Fruit fly (Drosophila melanogaster) whole organism, prepupa: ENCODE data around the gene Yp3.

Source experiments
- Blimp-1 ChIP-seq: fragments of 200-800 bp; sonication (Bioruptor generic); optimal IDR thresholded peaks from 3 replicates; lab custom pipeline; 2017; ENCODE audit warnings: missing biosample characterization, missing genetic modification characterization, mild to moderate bottlenecking, moderate library complexity, missing genetic modification reagents
- CG10631 ChIP-seq: fragments of 200-800 bp; sonication (Bioruptor generic); optimal IDR thresholded peaks from 2 replicates; lab custom pipeline; 2016; ENCODE audit warnings: missing biosample characterization, missing genetic modification characterization
- CG10669 ChIP-seq: fragments of 200-800 bp; sonication (Bioruptor generic); optimal IDR thresholded peaks from 3 replicates; lab custom pipeline; 2018; ENCODE audit warnings: missing biosample characterization, mild to moderate bottlenecking, missing genetic modification characterization, moderate library complexity
- CG11294 ChIP-seq: fragments of 200-800 bp; sonication (Bioruptor generic); IDR thresholded peaks from 2 replicates; pipeline ENCODE4 v1.3.6; 2022; ENCODE audit warnings: missing biosample characterization, missing genetic modification characterization
- CG11762 ChIP-seq: fragments of 200-800 bp; sonication (Bioruptor generic); optimal IDR thresholded peaks from 3 replicates; lab custom pipeline; 2016; ENCODE audit warnings: missing biosample characterization, missing genetic modification characterization; ENCODE audit not compliant: insufficient read depth
- CG11902 ChIP-seq: fragments of 200-800 bp; sonication (Bioruptor generic); optimal IDR thresholded peaks from 3 replicates; lab custom pipeline; 2016; ENCODE audit warnings: missing biosample characterization, missing genetic modification characterization
- CG15336 ChIP-seq: fragments of 200-800 bp; sonication (Bioruptor generic); IDR thresholded peaks from 2 replicates; pipeline ENCODE4 v1.3.6; 2022; ENCODE audit warnings: missing biosample characterization, missing genetic modification characterization
- CG1621 ChIP-seq: fragments of 200-800 bp; sonication (Bioruptor generic); optimal IDR thresholded peaks from 3 replicates; lab custom pipeline; 2018; ENCODE audit warnings: missing biosample characterization, mild to moderate bottlenecking, missing genetic modification characterization
- CG32006 ChIP-seq: fragments of 200-800 bp; sonication (Bioruptor generic); optimal IDR thresholded peaks from 3 replicates; lab custom pipeline; 2017; ENCODE audit warnings: missing biosample characterization, mild to moderate bottlenecking, missing genetic modification characterization
- CG3919 ChIP-seq: fragments of 200-800 bp; sonication (Bioruptor generic); optimal IDR thresholded peaks from 3 replicates; lab custom pipeline; 2016; ENCODE audit warnings: missing biosample characterization, missing genetic modification characterization
- CG4318 ChIP-seq: fragments of 200-800 bp; sonication (Bioruptor generic); optimal IDR thresholded peaks from 3 replicates; lab custom pipeline; 2017; ENCODE audit warnings: missing biosample characterization, mild to moderate bottlenecking, missing genetic modification characterization
- CG6163 ChIP-seq: fragments of 200-800 bp; sonication (Bioruptor generic); IDR thresholded peaks from 3 replicates; pipeline ENCODE4 v1.3.6; 2022; ENCODE audit warnings: missing biosample characterization, missing genetic modification characterization
- CG6276 ChIP-seq: fragments of 200-800 bp; sonication (Bioruptor generic); optimal IDR thresholded peaks from 2 replicates; lab custom pipeline; 2017; ENCODE audit warnings: missing biosample characterization, mild to moderate bottlenecking, missing genetic modification characterization
- CG6854 ChIP-seq: fragments of 200-800 bp; sonication (Bioruptor generic); optimal IDR thresholded peaks from 2 replicates; lab custom pipeline; 2017; ENCODE audit warnings: missing biosample characterization, mild to moderate bottlenecking, missing genetic modification characterization
- CG8319 ChIP-seq: fragments of 200-800 bp; sonication (Bioruptor generic); optimal IDR thresholded peaks from 3 replicates; lab custom pipeline; 2016; ENCODE audit warnings: missing biosample characterization, missing genetic modification characterization
- Eip75B ChIP-seq: fragments of 200-800 bp; sonication (Bioruptor generic); optimal IDR thresholded peaks from 3 replicates; lab custom pipeline; 2016; ENCODE audit warnings: missing biosample characterization, missing genetic modification characterization
- Eip78C ChIP-seq: fragments of 200-800 bp; sonication (Bioruptor generic); peaks from one replicate; lab custom pipeline; 2016; ENCODE audit warnings: missing biosample characterization, missing genetic modification characterization
- Eip93F ChIP-seq: fragments of 200-800 bp; sonication (Bioruptor generic); optimal IDR thresholded peaks from 2 replicates; lab custom pipeline; 2016; ENCODE audit warnings: missing biosample characterization, mild to moderate bottlenecking, missing genetic modification characterization
- Ets96B ChIP-seq: fragments of 200-800 bp; optimal IDR thresholded peaks from 2 replicates; lab custom pipeline; 2019; ENCODE audit warnings: missing biosample characterization, mild to moderate bottlenecking, missing genetic modification characterization, moderate library complexity
- Gug ChIP-seq: fragments of 200-800 bp; sonication (Bioruptor generic); IDR thresholded peaks from 2 replicates; pipeline ENCODE4 v1.3.6; 2022; ENCODE audit warnings: missing biosample characterization, missing genetic modification characterization
- Hr39 ChIP-seq: fragments of 200-800 bp; sonication (Bioruptor generic); optimal IDR thresholded peaks from 2 replicates; lab custom pipeline; 2016; ENCODE audit warnings: missing biosample characterization, missing genetic modification characterization
- Hr4 ChIP-seq: fragments of 200-800 bp; sonication (Bioruptor generic); optimal IDR thresholded peaks from 3 replicates; lab custom pipeline; 2016; ENCODE audit warnings: missing biosample characterization, missing genetic modification characterization
- Lpt ChIP-seq: fragments of 200-800 bp; sonication (Bioruptor generic); optimal IDR thresholded peaks from 3 replicates; lab custom pipeline; 2016; ENCODE audit warnings: missing biosample characterization, missing genetic modification characterization
- OdsH ChIP-seq: fragments of 200-800 bp; sonication (Bioruptor generic); optimal IDR thresholded peaks from 3 replicates; lab custom pipeline; 2016; ENCODE audit warnings: missing biosample characterization, missing genetic modification characterization
- Smox ChIP-seq: fragments of 200-800 bp; sonication (Bioruptor generic); optimal IDR thresholded peaks from 3 replicates; lab custom pipeline; 2016; ENCODE audit warnings: missing biosample characterization, missing genetic modification characterization
- Sox102F ChIP-seq: fragments of 200-800 bp; sonication (Bioruptor generic); optimal IDR thresholded peaks from 2 replicates; lab custom pipeline; 2016; ENCODE audit warnings: missing biosample characterization, mild to moderate bottlenecking, missing genetic modification characterization
- Sox14 ChIP-seq: fragments of 200-800 bp; sonication (Bioruptor generic); optimal IDR thresholded peaks from 3 replicates; lab custom pipeline; 2016; ENCODE audit warnings: missing biosample characterization, missing genetic modification characterization
- achi ChIP-seq: fragments of 200-800 bp; sonication (Bioruptor generic); optimal IDR thresholded peaks from 3 replicates; lab custom pipeline; 2016; ENCODE audit warnings: missing biosample characterization, missing genetic modification characterization
- dsx ChIP-seq: fragments of 200-800 bp; optimal IDR thresholded peaks from 3 replicates; lab custom pipeline; 2019; ENCODE audit warnings: missing biosample characterization, mild to moderate bottlenecking, missing genetic modification characterization, moderate library complexity; ENCODE audit not compliant: poor library complexity, severe bottlenecking
- esn ChIP-seq: fragments of 200-800 bp; sonication (Bioruptor generic); optimal IDR thresholded peaks from 2 replicates; lab custom pipeline; 2016; ENCODE audit warnings: missing biosample characterization, mild to moderate bottlenecking, missing genetic modification characterization, moderate library complexity
- fd85E ChIP-seq: fragments of 200-800 bp; sonication (Bioruptor generic); optimal IDR thresholded peaks from 3 replicates; lab custom pipeline; 2016; ENCODE audit warnings: missing biosample characterization, missing genetic modification characterization
- fkh ChIP-seq: fragments of 200-800 bp; sonication (Bioruptor generic); optimal IDR thresholded peaks from 3 replicates; lab custom pipeline; 2017; ENCODE audit warnings: missing biosample characterization, mild to moderate bottlenecking, missing genetic modification characterization, moderate library complexity
- net ChIP-seq: fragments of 200-800 bp; sonication (Bioruptor generic); optimal IDR thresholded peaks from 3 replicates; lab custom pipeline; 2016; ENCODE audit warnings: missing biosample characterization, missing genetic modification characterization
- pdm3 ChIP-seq: fragments of 200-800 bp; sonication (Bioruptor generic); optimal IDR thresholded peaks from 3 replicates; lab custom pipeline; 2016; ENCODE audit warnings: missing biosample characterization, missing genetic modification characterization
- salr ChIP-seq, 2 experiments: fragments of 200-800 bp; sonication (Bioruptor generic); optimal IDR thresholded peaks; 3 replicates each; lab custom pipeline; 2016 to 2018; ENCODE audit warnings: missing biosample characterization in 2 of 2, missing genetic modification characterization in 2 of 2, mild to moderate bottlenecking in 1 of 2
- topi ChIP-seq: fragments of 200-800 bp; sonication (Bioruptor generic); optimal IDR thresholded peaks from 3 replicates; lab custom pipeline; 2016; ENCODE audit warnings: missing biosample characterization, missing genetic modification characterization

Yp3 gene

DNA sequence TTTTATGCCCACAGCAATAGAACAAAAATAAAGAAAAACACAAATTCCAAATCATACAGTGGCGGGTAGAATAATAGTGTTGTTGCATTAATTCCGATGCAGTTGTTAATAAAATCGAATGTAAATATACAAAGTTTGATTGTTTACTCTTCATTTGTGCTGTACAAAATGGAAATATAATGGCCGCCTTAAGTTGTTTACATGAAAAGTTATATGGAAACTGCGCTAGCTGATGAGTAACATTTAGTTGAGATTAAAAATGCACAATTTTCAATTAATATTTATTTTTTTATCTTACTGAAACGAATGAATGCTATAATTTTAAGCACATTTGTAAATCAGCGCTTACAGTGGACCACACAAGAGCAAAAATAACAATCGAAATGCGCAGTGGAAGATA is 24.5 kb upstream of the Yp3 start (continued):
- TF ChIP-seq esn = peak; percentile 48
- TF ChIP-seq Gug = peak; percentile 64
- TF ChIP-seq Hr4 = peak; percentile 67
- no peak for TF ChIP-seq fd85E (GFP tag; lab: Kevin White, UChicago)
- TF ChIP-seq CG11294 (GFP tag; lab: Robert Waterston, UW) = 0 out of 2 replicates have a peak, but pooled peaks have one; percentile 37
- no peak for TF ChIP-seq CG4318 (GFP tag; lab: Kevin White, UChicago)
- no peak for TF ChIP-seq Eip75B (GFP tag; lab: Kevin White, UChicago)
- TF ChIP-seq CG15336 (GFP tag; lab: Robert Waterston, UW) = peak; percentile 70
- TF ChIP-seq Smox (GFP tag; lab: Kevin White, UChicago) = no peak
- no peak for TF ChIP-seq dsx (GFP tag; lab: Kevin White, UChicago)
- no peak for TF ChIP-seq Sox102F (GFP tag; lab: Kevin White, UChicago)
- no peak for TF ChIP-seq CG3919
- no peak for TF ChIP-seq CG11902 (GFP tag; lab: Kevin White, UChicago)
- TF ChIP-seq Ets96B (tag; lab: Kevin White, UChicago) = peak; percentile 3
- TF ChIP-seq CG10631 (GFP tag; lab: Kevin White, UChicago) = peak; percentile 41
- TF ChIP-seq, all 60 proteins: peak for 10

DNA sequence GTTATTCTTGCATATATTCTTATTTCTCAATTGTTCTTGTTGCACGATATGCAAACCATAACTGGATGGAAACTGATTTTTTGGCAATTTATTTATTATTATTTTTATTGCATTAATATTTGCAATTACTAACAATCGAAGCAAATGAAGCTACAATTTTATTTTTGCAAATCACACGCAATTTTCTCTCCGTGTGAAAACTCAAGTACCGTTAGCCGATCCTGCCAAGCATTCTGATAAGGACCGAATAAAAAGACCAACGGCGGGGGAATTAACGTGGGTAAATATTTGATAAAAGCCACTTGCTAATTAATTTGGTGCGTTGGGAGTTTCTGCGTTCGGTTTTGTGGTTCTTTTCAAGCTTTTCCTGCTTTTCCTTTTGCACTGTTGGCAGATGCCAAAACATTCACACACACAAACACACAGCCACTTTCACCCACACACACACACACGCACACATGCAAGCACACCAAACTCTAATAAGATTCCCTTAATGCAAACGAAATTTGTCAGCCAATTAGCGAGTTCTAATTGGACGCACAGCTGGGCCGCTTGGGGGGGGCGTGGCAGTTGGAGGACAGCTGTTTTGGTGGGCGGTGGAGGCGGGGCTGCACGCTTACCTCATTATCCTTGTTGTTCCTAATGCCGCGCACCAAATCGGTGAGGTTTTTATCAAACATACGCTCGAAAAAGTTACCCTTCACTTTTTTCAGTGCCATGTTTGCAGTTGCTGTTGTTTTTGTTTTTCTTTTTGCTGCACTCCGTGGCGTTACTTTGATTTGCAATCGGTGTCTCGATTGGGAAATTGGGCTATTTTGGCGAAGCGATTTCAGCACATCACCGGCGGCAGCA is 23.8 kb upstream of the Yp3 start:
- TF ChIP-seq CG6163 = peak; percentile 31; the same call in 1 of the 3 replicates
- TF ChIP-seq salr (GFP tag; optimal IDR thresholded peaks at IDR 0.05; lab: Kevin White, UChicago) = peak in 1 of 2 experiments; percentile 12
- TF ChIP-seq Eip93F (GFP tag; lab: Kevin White, UChicago) = no peak
- TF ChIP-seq Hr4 = peak; percentile 29
- peak; percentile 57 for TF ChIP-seq Eip78C (GFP tag; lab: Kevin White, UChicago)
- TF ChIP-seq CG6854 = no peak
- peak; percentile 25 for TF ChIP-seq Blimp-1 (GFP tag; lab: Kevin White, UChicago)
- TF ChIP-seq net (GFP tag; lab: Kevin White, UChicago) = no peak
- TF ChIP-seq CG10669 (GFP tag; lab: Kevin White, UChicago) = no peak
- TF ChIP-seq CG10631 (GFP tag; lab: Kevin White, UChicago) = no peak
- no peak for TF ChIP-seq OdsH (GFP tag; lab: Kevin White, UChicago)
- no peak for TF ChIP-seq CG4318 (GFP tag; lab: Kevin White, UChicago)
- no peak for TF ChIP-seq Smox (GFP tag; lab: Kevin White, UChicago)
- TF ChIP-seq achi = peak; percentile 9
- TF ChIP-seq topi (GFP tag; lab: Kevin White, UChicago) = no peak
- no peak for TF ChIP-seq CG32006 (GFP tag; lab: Kevin White, UChicago)
- no peak for TF ChIP-seq fd85E (GFP tag; lab: Kevin White, UChicago)

DNA sequence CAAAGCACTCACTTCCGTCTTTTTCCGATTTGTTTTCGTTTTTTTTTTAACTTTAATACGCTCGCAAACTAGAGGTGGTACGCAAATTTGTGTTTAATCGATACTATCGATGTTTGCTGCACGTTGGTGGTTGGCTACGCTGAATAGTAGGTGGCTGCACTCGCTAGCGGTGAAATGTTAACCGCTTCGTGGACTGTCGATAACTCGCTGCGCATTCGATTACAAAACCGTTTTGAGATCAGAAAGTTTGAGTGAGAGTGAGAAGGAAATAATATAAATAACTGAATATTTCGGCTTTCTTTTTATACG is 23.2 kb upstream of the Yp3 start, which contains the start of gene g:
g (minus strand) TSS at position 105 of the 309 bp plus-strand sequence.
- TF ChIP-seq pdm3 = no peak
- TF ChIP-seq CG8319 (GFP tag; lab: Kevin White, UChicago) = no peak
- TF ChIP-seq Sox14 (GFP tag; lab: Kevin White, UChicago) = peak; percentile 9
- peak; percentile 72 for TF ChIP-seq CG1621
- peak; percentile 35 for TF ChIP-seq Eip78C (GFP tag; lab: Kevin White, UChicago)
- peak; percentile 36 for TF ChIP-seq fkh (GFP tag; lab: Kevin White, UChicago)
- TF ChIP-seq Lpt (GFP tag; lab: Kevin White, UChicago) = no peak
- TF ChIP-seq, all 60 proteins: peak for 4

DNA sequence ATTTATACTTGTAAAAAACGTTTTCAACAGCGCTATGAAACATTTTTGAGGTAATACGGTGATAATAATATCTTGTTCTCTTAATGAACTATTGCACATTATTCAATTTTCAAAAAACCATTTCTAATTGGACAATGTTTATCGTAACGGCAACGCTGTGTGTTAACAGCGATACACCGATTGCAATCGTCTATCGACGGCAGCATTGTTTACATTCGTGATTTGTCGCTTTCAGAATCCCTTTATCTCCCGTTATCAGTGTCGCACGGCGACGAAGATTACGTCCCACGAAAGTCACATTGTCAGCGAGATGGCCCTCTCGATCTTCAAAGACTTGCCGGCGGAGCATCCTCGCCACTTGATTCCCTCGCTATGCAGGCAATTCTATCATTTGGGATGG is 21.4 kb upstream of the Yp3 start, which contains the start of gene CG11134:
CG11134 (plus strand) TSS at position 4 of the 400 bp plus-strand sequence.
- peak; percentile 75 for TF ChIP-seq fkh (GFP tag; lab: Kevin White, UChicago)
- no peak for TF ChIP-seq CG6163
- no peak for TF ChIP-seq Hr39 (GFP tag; lab: Kevin White, UChicago)
- TF ChIP-seq CG11762 (GFP tag; lab: Kevin White, UChicago) = no peak
- no peak for TF ChIP-seq CG10631 (GFP tag; lab: Kevin White, UChicago)
- TF ChIP-seq CG6276 (GFP tag; lab: Kevin White, UChicago) = no peak
